Worm (Caenorhabditis elegans) whole organism, midembryonic: Measurements from ENCODE around the gene ttr-22.

Experiments used
- T22C8.4 ChIP-seq: fragments of 200-800 bp; sonication (Bioruptor generic); IDR thresholded peaks from 2 replicates; pipeline ENCODE4 v1.3.6; 2022; ENCODE audit warnings: missing genetic modification characterization, missing compliant biosample characterization
- cog-1 ChIP-seq: sonication (generic microtip); optimal IDR thresholded peaks from 2 replicates; lab custom pipeline; 2016; ENCODE audit warnings: missing genetic modification characterization, missing compliant biosample characterization
- flt-1 ChIP-seq: fragments of 200-800 bp; sonication (Bioruptor generic); IDR thresholded peaks from 2 replicates; pipeline ENCODE4 v1.3.6; 2022; ENCODE audit warnings: missing genetic modification characterization, missing compliant biosample characterization
- klf-2 ChIP-seq: fragments of 200-800 bp; sonication (Bioruptor generic); conservative IDR thresholded peaks from 2 replicates; pipeline ENCODE4 v1.3.6; 2022; ENCODE audit warnings: missing genetic modification reagents, missing genetic modification characterization, missing compliant biosample characterization
- med-1 ChIP-seq: sonication (generic microtip); optimal IDR thresholded peaks from 2 replicates; lab custom pipeline; 2017; ENCODE audit warnings: missing genetic modification characterization, mild to moderate bottlenecking, missing compliant biosample characterization, antibody characterized with exemption, missing genetic modification reagents; ENCODE audit not compliant: insufficient read depth
- ref-1 ChIP-seq: fragments of 200-800 bp; sonication (Bioruptor generic); conservative IDR thresholded peaks from 2 replicates; pipeline ENCODE4 v1.3.6; 2022; ENCODE audit warnings: missing genetic modification reagents, missing genetic modification characterization, missing compliant biosample characterization
- tab-1 ChIP-seq: fragments of 200-800 bp; sonication (Bioruptor generic); IDR thresholded peaks from 2 replicates; pipeline ENCODE4 v1.3.6; 2022; ENCODE audit warnings: missing genetic modification characterization, missing compliant biosample characterization
- ztf-23 ChIP-seq: fragments of 200-800 bp; sonication (Bioruptor generic); IDR thresholded peaks from 2 replicates; pipeline ENCODE4 v1.3.6; 2022; ENCODE audit warnings: missing genetic modification reagents, missing genetic modification characterization, missing compliant biosample characterization
- ztf-29 ChIP-seq: fragments of 200-800 bp; sonication (Bioruptor generic); IDR thresholded peaks from 2 replicates; pipeline ENCODE4 v1.3.6; 2022; ENCODE audit warnings: missing genetic modification reagents, missing genetic modification characterization, missing compliant biosample characterization

ttr-22 gene

ce11 chrV:12255343-12255742 is 14.1 kb downstream of the ttr-22 start, which contains the start of gene T04H1.12:
TSS of gene T04H1.12 (plus strand) at chrV:12255643.
- TF ChIP-seq flt-1 (GFP tag; lab: Robert Waterston, UW) (no peak), klf-2 (GFP tag; lab: Robert Waterston, UW) (no peak), med-1 (no peak), ref-1 (GFP tag; lab: Robert Waterston, UW) (no peak), tab-1 (GFP tag; lab: Robert Waterston, UW) (no peak), ztf-29 (no peak), cog-1 (tag; lab: Kevin White, UChicago) (no peak)

- TF ChIP-seq tab-1 (GFP tag; lab: Robert Waterston, UW) (no peak), ref-1 (GFP tag; lab: Robert Waterston, UW) (no peak), ztf-29 (no peak), flt-1 (GFP tag; lab: Robert Waterston, UW) (no peak), med-1 (no peak), klf-2 (GFP tag; lab: Robert Waterston, UW) (no peak), ztf-23 (GFP tag; lab: Robert Waterston, UW) (no peak), cog-1 (tag; lab: Kevin White, UChicago) (no peak), T22C8.4 (GFP tag; lab: Robert Waterston, UW) (no peak)
Observed at ce11 chrV:12256398-12256797, 15.2 kb downstream of the ttr-22 start, which contains the start of gene ugt-55. TSS of gene ugt-55 (plus strand) at chrV:12256698.

ce11 chrV:12258922-12259321 is 17.7 kb downstream of the ttr-22 start, which contains the start of gene ugt-56:
TSS of gene ugt-56 (plus strand) at chrV:12258982.
- TF ChIP-seq ztf-29 (no peak), tab-1 (GFP tag; lab: Robert Waterston, UW) (no peak), ztf-23 (GFP tag; lab: Robert Waterston, UW) (no peak), ref-1 (GFP tag; lab: Robert Waterston, UW) (no peak)

- TF ChIP-seq med-1 (no peak), flt-1 (GFP tag; lab: Robert Waterston, UW) (no peak), cog-1 (tag; lab: Kevin White, UChicago) (no peak), klf-2 (GFP tag; lab: Robert Waterston, UW) (no peak)
Observed at ce11 chrV:12261377-12261776, 20.2 kb downstream of the ttr-22 start, which contains the start of gene tbb-6. TSS of gene tbb-6 (plus strand) at chrV:12261531.

- no peak for TF ChIP-seq tab-1 (GFP tag; lab: Robert Waterston, UW)
- TF ChIP-seq flt-1 (GFP tag; lab: Robert Waterston, UW), result no peak
- no peak for TF ChIP-seq cog-1 (tag; lab: Kevin White, UChicago)
- no peak for TF ChIP-seq ztf-23 (GFP tag; lab: Robert Waterston, UW)
- TF ChIP-seq ztf-29, result no peak
- TF ChIP-seq med-1, result no peak
- TF ChIP-seq T22C8.4 (GFP tag; lab: Robert Waterston, UW), result no peak
- TF ChIP-seq ref-1 (GFP tag; lab: Robert Waterston, UW), result no peak
- no peak for TF ChIP-seq klf-2 (GFP tag; lab: Robert Waterston, UW)
Observed at ce11 chrV:12263723-12264122, 22.5 kb downstream of the ttr-22 start, which contains the start of gene ssp-35. TSS of gene ssp-35 (minus strand) at chrV:12263823.

ce11 chrV:12269272-12269767 is 28.1 kb downstream of the ttr-22 start, which contains the start of gene twk-24:
TSS of gene twk-24 (minus strand) at chrV:12269322.
- TF ChIP-seq flt-1 (GFP tag; lab: Robert Waterston, UW) (no peak), ztf-23 (GFP tag; lab: Robert Waterston, UW) (no peak), ref-1 (GFP tag; lab: Robert Waterston, UW) (no peak), med-1 (no peak), tab-1 (GFP tag; lab: Robert Waterston, UW) (no peak), T22C8.4 (GFP tag; lab: Robert Waterston, UW) (no peak), cog-1 (tag; lab: Kevin White, UChicago) (no peak), ztf-29 (no peak), klf-2 (GFP tag; lab: Robert Waterston, UW) (no peak)

- TF ChIP-seq med-1 (no peak), ztf-23 (GFP tag; lab: Robert Waterston, UW) (no peak), flt-1 (GFP tag; lab: Robert Waterston, UW) (no peak), ztf-29 (no peak), tab-1 (GFP tag; lab: Robert Waterston, UW) (no peak), T22C8.4 (GFP tag; lab: Robert Waterston, UW) (no peak), klf-2 (GFP tag; lab: Robert Waterston, UW) (no peak), cog-1 (tag; lab: Kevin White, UChicago) (no peak), ref-1 (GFP tag; lab: Robert Waterston, UW) (no peak)
Observed at ce11 chrV:12271495-12271894, 30.3 kb downstream of the ttr-22 start, which contains the start of the genes tsfm-1 and capg-2. TSS of gene tsfm-1 (minus strand) at chrV:12271551. TSS of gene capg-2 (plus strand) at chrV:12271873.

- TF ChIP-seq T22C8.4 (GFP tag; lab: Robert Waterston, UW) (no peak), med-1 (no peak), cog-1 (tag; lab: Kevin White, UChicago) (no peak), ztf-29 (no peak), klf-2 (GFP tag; lab: Robert Waterston, UW) (no peak), tab-1 (GFP tag; lab: Robert Waterston, UW) (no peak), ref-1 (GFP tag; lab: Robert Waterston, UW) (no peak), ztf-23 (GFP tag; lab: Robert Waterston, UW) (no peak), flt-1 (GFP tag; lab: Robert Waterston, UW) (no peak)
Observed at ce11 chrV:12275714-12276113, 34.5 kb downstream of the ttr-22 start.

ce11 chrV:12276946-12277345 is 35.7 kb downstream of the ttr-22 start, which contains the start of gene bnc-1:
TSS of gene bnc-1 (minus strand) at chrV:12277046.
- TF ChIP-seq klf-2 (GFP tag; lab: Robert Waterston, UW), result no peak
- no peak for TF ChIP-seq med-1
- TF ChIP-seq ztf-23 (GFP tag; lab: Robert Waterston, UW), result no peak
- TF ChIP-seq ztf-29, result no peak
- no peak for TF ChIP-seq cog-1 (tag; lab: Kevin White, UChicago)
- TF ChIP-seq flt-1 (GFP tag; lab: Robert Waterston, UW), result no peak
- TF ChIP-seq T22C8.4 (GFP tag; lab: Robert Waterston, UW), result no peak
- TF ChIP-seq tab-1 (GFP tag; lab: Robert Waterston, UW), result no peak
- no peak for TF ChIP-seq ref-1 (GFP tag; lab: Robert Waterston, UW)
